Worm (Caenorhabditis elegans): ENCODE data around the gene Y102E9.6.

- TF ChIP-seq ama-1 (optimal IDR thresholded peaks at IDR 0.05): no peak
- no peak for TF ChIP-seq flt-1 (GFP tag; IDR thresholded peaks at IDR 0.05)
- no peak for TF ChIP-seq aly-1 (tag; optimal IDR thresholded peaks at IDR 0.05)
- no peak for TF ChIP-seq ets-7 (tag; optimal IDR thresholded peaks at IDR 0.05)
- no peak for TF ChIP-seq hmbx-1 (tag; optimal IDR thresholded peaks at IDR 0.05)
- TF ChIP-seq tbx-37 (GFP tag; conservative IDR thresholded peaks at IDR 0.05): no peak
- TF ChIP-seq ceh-36 (tag; optimal IDR thresholded peaks at IDR 0.05): no peak
- no peak for TF ChIP-seq pes-1 (GFP tag; IDR thresholded peaks at IDR 0.05)
Measured at ce11 chrIII:6723089-6723488, 13.4 kb downstream of the Y102E9.6 start, which contains the start of gene F37A4.1.

Data from whole organism, early embryonic.